Worm (Caenorhabditis elegans) whole organism, midembryonic: Measurements from ENCODE around the gene flp-5.

ENCODE experiments used
- T22C8.4 ChIP-seq: fragments of 200-800 bp; sonication (Bioruptor generic); IDR thresholded peaks from 2 replicates; pipeline ENCODE4 v1.3.6; 2022; ENCODE audit warnings: missing genetic modification characterization, missing compliant biosample characterization
- cog-1 ChIP-seq: sonication (generic microtip); optimal IDR thresholded peaks from 2 replicates; lab custom pipeline; 2016; ENCODE audit warnings: missing genetic modification characterization, missing compliant biosample characterization
- flt-1 ChIP-seq: fragments of 200-800 bp; sonication (Bioruptor generic); IDR thresholded peaks from 2 replicates; pipeline ENCODE4 v1.3.6; 2022; ENCODE audit warnings: missing genetic modification characterization, missing compliant biosample characterization
- klf-2 ChIP-seq: fragments of 200-800 bp; sonication (Bioruptor generic); conservative IDR thresholded peaks from 2 replicates; pipeline ENCODE4 v1.3.6; 2022; ENCODE audit warnings: missing genetic modification reagents, missing genetic modification characterization, missing compliant biosample characterization
- med-1 ChIP-seq: sonication (generic microtip); optimal IDR thresholded peaks from 2 replicates; lab custom pipeline; 2017; ENCODE audit warnings: missing genetic modification characterization, mild to moderate bottlenecking, missing compliant biosample characterization, antibody characterized with exemption, missing genetic modification reagents; ENCODE audit not compliant: insufficient read depth

DNA sequence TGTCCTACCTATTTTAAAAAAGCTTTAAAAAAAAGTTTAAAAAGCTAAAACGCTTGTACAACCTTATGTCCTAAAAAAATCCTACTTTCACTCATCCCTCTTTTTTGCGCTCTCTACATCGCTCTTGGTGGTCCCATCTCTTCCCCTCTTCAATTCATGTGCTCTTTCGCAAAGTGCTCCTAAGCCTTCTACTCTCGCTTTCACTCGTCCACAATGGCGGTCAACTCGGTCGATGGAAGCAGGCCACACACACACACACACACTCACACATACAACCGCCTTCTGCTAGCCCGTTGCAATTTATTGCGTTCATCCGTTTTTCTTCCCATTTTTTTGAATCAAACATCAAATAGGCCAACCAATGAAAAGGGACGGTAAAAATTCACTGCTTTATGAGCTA lies 41.1 kb downstream of the flp-5 start:
- TF ChIP-seq T22C8.4 (no peak), flt-1 (GFP tag; lab: Robert Waterston, UW) (no peak; the same call in 1 of the 2 replicates), klf-2 (GFP tag; lab: Robert Waterston, UW) (no peak), med-1 (GFP tag; lab: Kevin White, UChicago) (no peak), cog-1 (tag; lab: Kevin White, UChicago) (no peak)
